Fruit fly (Drosophila melanogaster) whole organism, embryonic: ENCODE measurements around the gene Sec24CD.

Experiments used
- Ada2b ChIP-seq: fragments of 200-800 bp; sonication (Bioruptor generic); IDR thresholded peaks from 2 replicates; pipeline ENCODE4 v1.3.6; 2022; ENCODE audit warnings: missing biosample characterization, missing genetic modification characterization
- Antp ChIP-seq: fragments of 200-800 bp; sonication (Bioruptor generic); optimal IDR thresholded peaks from 3 replicates; lab custom pipeline; 2016; ENCODE audit warnings: missing biosample characterization, missing genetic modification characterization
- BtbVII ChIP-seq: fragments of 200-800 bp; sonication (Bioruptor generic); optimal IDR thresholded peaks from 3 replicates; lab custom pipeline; 2017; ENCODE audit warnings: missing biosample characterization, mild to moderate bottlenecking, missing genetic modification characterization
- CG11695 ChIP-seq: fragments of 200-800 bp; sonication (Bioruptor generic); IDR thresholded peaks from 3 replicates; pipeline ENCODE4 v1.3.6; 2022; ENCODE audit warnings: missing biosample characterization, missing genetic modification characterization
- CG13424 ChIP-seq: fragments of 200-800 bp; sonication (Bioruptor generic); optimal IDR thresholded peaks from 2 replicates; lab custom pipeline; 2019; ENCODE audit warnings: missing biosample characterization, mild to moderate bottlenecking, missing genetic modification characterization, moderate library complexity
- CG14441 ChIP-seq: fragments of 200-800 bp; sonication (Bioruptor generic); IDR thresholded peaks from 2 replicates; pipeline ENCODE4 v1.3.6; 2022; ENCODE audit warnings: missing biosample characterization, missing genetic modification characterization
- CG14667 ChIP-seq: fragments of 200-800 bp; sonication (Bioruptor generic); IDR thresholded peaks from 2 replicates; pipeline ENCODE4 v1.3.6; 2022; ENCODE audit warnings: missing biosample characterization, missing genetic modification characterization
- CG17186 ChIP-seq: fragments of 200-800 bp; sonication (Bioruptor generic); optimal IDR thresholded peaks from 3 replicates; lab custom pipeline; 2017; ENCODE audit warnings: missing biosample characterization, missing genetic modification reagents, missing genetic modification characterization
- CG17328 ChIP-seq: fragments of 200-800 bp; sonication (Bioruptor generic); IDR thresholded peaks from 2 replicates; pipeline ENCODE4 v1.3.6; 2022; ENCODE audit warnings: missing biosample characterization, missing genetic modification characterization
- CG32767 ChIP-seq: fragments of 200-800 bp; sonication (Bioruptor generic); IDR thresholded peaks from 2 replicates; pipeline ENCODE4 v1.3.6; 2022; ENCODE audit warnings: missing biosample characterization, missing genetic modification characterization
- CG34224 ChIP-seq: fragments of 200-800 bp; sonication (Bioruptor generic); IDR thresholded peaks from 3 replicates; pipeline ENCODE4 v1.3.6; 2022; ENCODE audit warnings: missing biosample characterization, missing genetic modification characterization; ENCODE audit not compliant: partially characterized antibody
- CG4730 ChIP-seq: fragments of 200-800 bp; sonication (Bioruptor generic); IDR thresholded peaks from 2 replicates; pipeline ENCODE4 v1.3.6; 2022; ENCODE audit warnings: missing biosample characterization, missing genetic modification characterization
- CG6175 ChIP-seq: fragments of 200-800 bp; sonication (Bioruptor generic); IDR thresholded peaks from 3 replicates; pipeline ENCODE4 v1.3.6; 2022; ENCODE audit warnings: missing biosample characterization, missing genetic modification characterization
- CG7271 ChIP-seq: fragments of 200-800 bp; sonication (Bioruptor generic); optimal IDR thresholded peaks from 2 replicates; lab custom pipeline; 2018; ENCODE audit warnings: missing biosample characterization, mild to moderate bottlenecking, missing genetic modification characterization, moderate library complexity
- CG8359 ChIP-seq: fragments of 200-800 bp; sonication (Bioruptor generic); optimal IDR thresholded peaks from 2 replicates; lab custom pipeline; 2017; ENCODE audit warnings: missing biosample characterization, mild to moderate bottlenecking, missing genetic modification characterization, borderline replicate concordance
- CoRest ChIP-seq: fragments of 200-800 bp; sonication (Bioruptor generic); optimal IDR thresholded peaks from 3 replicates; lab custom pipeline; 2018; ENCODE audit warnings: missing biosample characterization, mild to moderate bottlenecking, missing genetic modification characterization, moderate library complexity
- D19A ChIP-seq: fragments of 200-800 bp; optimal IDR thresholded peaks from 3 replicates; lab custom pipeline; 2019; ENCODE audit warnings: missing biosample characterization, mild to moderate bottlenecking, missing genetic modification characterization, moderate library complexity
- Deaf1 ChIP-seq: fragments of 200-800 bp; optimal IDR thresholded peaks from 3 replicates; lab custom pipeline; 2019; ENCODE audit warnings: missing biosample characterization, mild to moderate bottlenecking, missing genetic modification characterization, moderate library complexity
- Ets97D ChIP-seq: fragments of 200-800 bp; sonication (Bioruptor generic); optimal IDR thresholded peaks from 3 replicates; lab custom pipeline; 2016; ENCODE audit warnings: missing biosample characterization, missing genetic modification characterization
- H15 ChIP-seq: fragments of 200-800 bp; sonication (Bioruptor generic); IDR thresholded peaks from 3 replicates; pipeline ENCODE4 v1.3.6; 2022; ENCODE audit warnings: missing biosample characterization, missing genetic modification characterization
- HLHmδ ChIP-seq: fragments of 200-800 bp; sonication (Bioruptor generic); optimal IDR thresholded peaks from 2 replicates; lab custom pipeline; 2018; ENCODE audit warnings: missing biosample characterization, mild to moderate bottlenecking, missing genetic modification characterization, moderate library complexity
- Hey ChIP-seq: fragments of 200-800 bp; sonication (Bioruptor generic); optimal IDR thresholded peaks from 3 replicates; lab custom pipeline; 2018; ENCODE audit warnings: missing biosample characterization, mild to moderate bottlenecking, missing genetic modification characterization
- Hsf ChIP-seq: fragments of 200-800 bp; sonication (Bioruptor generic); optimal IDR thresholded peaks from 3 replicates; lab custom pipeline; 2016; ENCODE audit warnings: missing biosample characterization, missing genetic modification characterization
- Oli ChIP-seq: fragments of 200-800 bp; sonication (Bioruptor generic); optimal IDR thresholded peaks from 2 replicates; lab custom pipeline; 2018; ENCODE audit warnings: missing biosample characterization, mild to moderate bottlenecking, missing genetic modification characterization, moderate library complexity
- Side ChIP-seq: fragments of 200-800 bp; sonication (Bioruptor generic); optimal IDR thresholded peaks from 2 replicates; lab custom pipeline; 2016; ENCODE audit warnings: missing biosample characterization, missing genetic modification characterization
- Taf1 ChIP-seq: fragments of 200-800 bp; sonication (Bioruptor generic); IDR thresholded peaks from 2 replicates; pipeline ENCODE4 v1.3.6; 2022; ENCODE audit warnings: missing biosample characterization, missing genetic modification characterization
- Trl ChIP-seq, 3 experiments: fragments of >200 bp in 2 of 3; fragments of 200-800 bp in 1 of 3; sonication (Bioruptor generic) in 1 of 3; optimal IDR thresholded peaks; 2 replicates in 1 of 3; 3 replicates in 2 of 3; lab custom pipeline; 2016 to 2017; ENCODE audit warnings: missing biosample characterization in 1 of 3, missing genetic modification characterization in 1 of 3
- bsh ChIP-seq, 2 experiments: fragments of 200-800 bp; sonication (Bioruptor generic); optimal IDR thresholded peaks; 2 replicates each; lab custom pipeline; 2017 to 2018; ENCODE audit warnings: mild to moderate bottlenecking in 2 of 2, missing biosample characterization in 2 of 2, missing genetic modification characterization in 2 of 2, moderate library complexity in 1 of 2
- crp ChIP-seq, 2 experiments: fragments of 200-800 bp; sonication (Bioruptor generic); optimal IDR thresholded peaks; 2 replicates in 1 of 2; 3 replicates in 1 of 2; lab custom pipeline; 2017; ENCODE audit warnings: missing biosample characterization in 2 of 2, missing genetic modification characterization in 2 of 2, mild to moderate bottlenecking in 1 of 2, moderate library complexity in 1 of 2
- danr ChIP-seq: fragments of 200-800 bp; sonication (Bioruptor generic); IDR thresholded peaks from 2 replicates; pipeline ENCODE4 v1.3.6; 2022; ENCODE audit warnings: missing biosample characterization, missing genetic modification characterization
- exex ChIP-seq: fragments of 200-800 bp; sonication (Bioruptor generic); optimal IDR thresholded peaks from 4 replicates; lab custom pipeline; 2018; ENCODE audit warnings: missing biosample characterization, mild to moderate bottlenecking, missing genetic modification characterization, moderate library complexity
- fd102C ChIP-seq: fragments of 200-800 bp; sonication (Bioruptor generic); optimal IDR thresholded peaks from 2 replicates; lab custom pipeline; 2018; ENCODE audit warnings: missing biosample characterization, mild to moderate bottlenecking, missing genetic modification characterization, moderate library complexity
- gsb-n ChIP-seq: fragments of 200-800 bp; sonication (Bioruptor generic); optimal IDR thresholded peaks from 3 replicates; lab custom pipeline; 2018; ENCODE audit warnings: missing biosample characterization, mild to moderate bottlenecking, missing genetic modification characterization
- ham ChIP-seq: fragments of 200-800 bp; sonication (Bioruptor generic); IDR thresholded peaks from 2 replicates; pipeline ENCODE4 v1.3.6; 2022; ENCODE audit warnings: missing biosample characterization, missing genetic modification characterization
- maf-S ChIP-seq: fragments of 200-800 bp; sonication (Bioruptor generic); optimal IDR thresholded peaks from 2 replicates; lab custom pipeline; 2016; ENCODE audit warnings: missing biosample characterization, missing genetic modification characterization
- nom ChIP-seq: fragments of 200-800 bp; sonication (Bioruptor generic); optimal IDR thresholded peaks from 2 replicates; lab custom pipeline; 2017; ENCODE audit warnings: missing biosample characterization, missing genetic modification characterization, mild to moderate bottlenecking, moderate library complexity, missing genetic modification reagents
- pb ChIP-seq: fragments of 200-800 bp; sonication (Bioruptor generic); optimal IDR thresholded peaks from 3 replicates; lab custom pipeline; 2016; ENCODE audit warnings: missing biosample characterization, missing genetic modification characterization
- prd ChIP-seq, 3 experiments: fragments of >200 bp in 2 of 3; fragments of 200-800 bp in 1 of 3; sonication (Bioruptor generic) in 1 of 3; optimal IDR thresholded peaks in 2 of 3; IDR thresholded peaks in 1 of 3; 2 replicates in 2 of 3; 3 replicates in 1 of 3; pipeline versions ENCODE4 v1.3.6 to Lab custom; 2017 to 2022; ENCODE audit warnings: missing biosample characterization in 1 of 3, missing genetic modification characterization in 1 of 3
- salm ChIP-seq: fragments of 200-800 bp; sonication (Bioruptor generic); optimal IDR thresholded peaks from 2 replicates; lab custom pipeline; 2018; ENCODE audit warnings: missing biosample characterization, mild to moderate bottlenecking, missing genetic modification characterization
- scrt ChIP-seq: fragments of 200-800 bp; sonication (Bioruptor generic); optimal IDR thresholded peaks from 2 replicates; lab custom pipeline; 2018; ENCODE audit warnings: missing biosample characterization, mild to moderate bottlenecking, missing genetic modification characterization, moderate library complexity
- sens ChIP-seq: fragments of 200-800 bp; sonication (Bioruptor generic); peaks from one replicate; lab custom pipeline; 2016; ENCODE audit warnings: missing biosample characterization, missing genetic modification characterization
- slbo ChIP-seq: fragments of 200-800 bp; sonication (Bioruptor generic); IDR thresholded peaks from 2 replicates; pipeline ENCODE4 v1.3.6; 2022; ENCODE audit warnings: missing biosample characterization, missing genetic modification characterization
- stc ChIP-seq: fragments of 200-800 bp; sonication (Bioruptor generic); IDR thresholded peaks from 2 replicates; pipeline ENCODE4 v1.3.6; 2022; ENCODE audit warnings: missing biosample characterization, missing genetic modification characterization
- ttk ChIP-seq: fragments of 200-800 bp; sonication (Bioruptor generic); IDR thresholded peaks from 2 replicates; pipeline ENCODE4 v2.1.2; 2022; ENCODE audit warnings: missing biosample characterization, missing genetic modification characterization
- z ChIP-seq: fragments of 200-800 bp; sonication (Bioruptor generic); IDR thresholded peaks from 3 replicates; pipeline ENCODE4 v1.3.6; 2022; ENCODE audit warnings: missing biosample characterization, missing genetic modification characterization
- zen2 ChIP-seq: fragments of 200-800 bp; sonication (Bioruptor generic); IDR thresholded peaks from 3 replicates; pipeline ENCODE4 v1.3.6; 2022; ENCODE audit warnings: missing biosample characterization, missing genetic modification characterization; ENCODE audit not compliant: partially characterized antibody

Sec24CD gene

DNA sequence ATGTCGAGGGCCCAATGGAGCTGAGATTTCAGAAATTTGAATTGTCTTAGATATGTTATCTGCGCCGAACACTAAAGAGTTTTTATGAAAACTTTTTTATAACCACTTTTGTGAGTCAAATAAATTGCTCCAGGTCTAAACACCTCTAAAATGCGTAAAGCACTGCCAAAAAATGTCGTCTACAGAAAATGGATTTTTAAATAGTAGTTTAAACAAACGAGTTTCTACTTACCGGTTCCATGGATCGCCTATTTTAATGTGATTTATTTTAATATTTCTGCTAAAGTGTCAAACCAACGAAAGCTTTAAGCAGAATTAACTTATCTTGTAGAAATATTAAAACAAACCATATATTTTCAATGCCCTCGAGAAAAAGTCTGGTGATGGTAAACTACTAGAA is 30.6 kb downstream of the Sec24CD start, which contains the start of gene CG31668:
Gene CG31668, minus strand, starts transcription at position 101 of the 400 bp plus-strand sequence.
- TF ChIP-seq CG6175 = no peak
- peak; percentile 62 for TF ChIP-seq sens
- TF ChIP-seq z = no peak

DNA sequence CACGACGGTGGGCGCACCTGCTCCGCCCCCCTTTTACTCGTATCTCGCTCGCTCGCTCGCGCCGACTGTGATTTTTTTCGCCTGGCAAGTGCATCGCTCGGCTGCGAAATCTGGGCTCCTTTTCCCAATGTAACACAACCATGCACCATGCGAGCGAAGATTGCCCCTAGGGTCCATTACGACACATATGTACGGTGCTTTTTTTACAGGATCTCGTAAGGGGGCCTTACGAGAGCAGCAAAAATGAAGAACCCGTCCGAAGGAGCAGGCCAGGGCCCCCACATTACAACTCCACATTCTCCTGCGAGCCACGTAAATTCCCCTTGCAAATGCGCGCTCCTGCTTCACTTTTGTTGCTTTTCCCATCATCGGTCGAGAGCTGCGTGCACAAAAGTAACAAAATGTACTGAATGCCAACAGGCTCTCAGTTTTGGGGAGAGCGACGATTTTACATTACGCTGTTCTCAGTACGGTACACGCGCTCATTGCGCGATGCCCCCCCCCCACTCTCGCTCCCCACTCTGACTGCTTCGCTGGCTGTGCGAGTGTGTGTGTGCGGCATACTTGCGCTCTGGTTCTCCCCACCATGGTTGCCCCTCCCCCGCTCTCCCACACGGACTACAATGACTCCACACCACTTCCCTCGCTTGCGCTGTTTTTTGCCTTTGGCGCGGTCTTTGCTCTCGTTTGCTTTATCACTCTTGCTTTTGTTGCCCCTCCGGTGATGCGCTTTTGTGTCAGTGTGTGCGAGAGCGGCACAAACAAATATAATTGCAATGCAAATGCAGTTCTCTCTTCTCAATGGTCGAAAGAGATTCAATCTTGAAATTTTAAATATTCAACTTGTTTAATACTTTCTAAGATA is 33.6 kb downstream of the Sec24CD start:
- TF ChIP-seq Oli (tag; lab: Kevin White, UChicago) (no peak), Antp (GFP tag; lab: Kevin White, UChicago) (no peak), CG4730 (no peak), Trl (optimal IDR thresholded peaks at IDR 0.05; lab: Kevin White, UChicago) (peak; percentile 62 to 69), Trl (GFP tag; optimal IDR thresholded peaks at IDR 0.05; lab: Kevin White, UChicago) (no peak), pb (GFP tag; lab: Kevin White, UChicago) (no peak), prd (optimal IDR thresholded peaks at IDR 0.05; lab: Kevin White, UChicago) (no peak), prd (GFP tag; IDR thresholded peaks at IDR 0.05; lab: Robert Waterston, UW) (no peak), slbo (GFP tag; lab: Robert Waterston, UW) (0 out of 2 replicates have a peak, but pooled peaks have one; percentile 17), CG11695 (GFP tag; lab: Robert Waterston, UW) (no peak), CG32767 (no peak), D19A (no peak), BtbVII (GFP tag; lab: Kevin White, UChicago) (peak; percentile 12), H15 (GFP tag; lab: Robert Waterston, UW) (0 out of 3 replicates have a peak, but pooled peaks have one; percentile 10), danr (GFP tag; lab: Robert Waterston, UW) (no peak), CG7271 (tag; lab: Kevin White, UChicago) (no peak), nom (GFP tag; lab: Kevin White, UChicago) (peak; percentile 80), Taf1 (GFP tag; lab: Robert Waterston, UW) (no peak), maf-S (GFP tag; lab: Kevin White, UChicago) (no peak), CG14667 (GFP tag; lab: Robert Waterston, UW) (no peak), stc (no peak), gsb-n (no peak), CG17328 (no peak), Hsf (GFP tag; lab: Kevin White, UChicago) (no peak), CG17186 (GFP tag; lab: Kevin White, UChicago) (peak; percentile 19), CG13424 (tag; lab: Kevin White, UChicago) (no peak), ham (GFP tag; lab: Robert Waterston, UW) (no peak), ttk (GFP tag; lab: Robert Waterston, UW) (0 out of 2 replicates have a peak, but pooled peaks have one; percentile 35), CG8359 (GFP tag; lab: Kevin White, UChicago) (no peak), fd102C (GFP tag; lab: Kevin White, UChicago) (no peak), bsh (GFP tag; optimal IDR thresholded peaks at IDR 0.05; lab: Kevin White, UChicago) (peak in 1 of 2 experiments; percentile 27), crp (GFP tag; optimal IDR thresholded peaks at IDR 0.05; lab: Kevin White, UChicago) (no peak), CoRest (tag; lab: Kevin White, UChicago) (peak; percentile 0), Side (GFP tag; lab: Kevin White, UChicago) (no peak), scrt (GFP tag; lab: Kevin White, UChicago) (no peak), CG34224 (GFP tag; lab: Robert Waterston, UW) (peak; percentile 32; the same call in 1 of the 3 replicates), Ets97D (no peak), zen2 (GFP tag; lab: Robert Waterston, UW) (peak; percentile 77; the same call in 2 of the 3 replicates), Deaf1 (tag; lab: Kevin White, UChicago) (peak; percentile 53), Hey (tag; lab: Kevin White, UChicago) (peak; percentile 41), Ada2b (GFP tag; lab: Robert Waterston, UW) (no peak), salm (no peak), HLHmδ (GFP tag; lab: Kevin White, UChicago) (peak; percentile 88), exex (tag; lab: Kevin White, UChicago) (no peak), CG14441 (GFP tag; lab: Robert Waterston, UW) (0 out of 2 replicates have a peak, but pooled peaks have one; percentile 15)
